Fruit fly (Drosophila melanogaster): Measurements from ENCODE around the gene CG43133.

The CG43133 gene

DNA sequence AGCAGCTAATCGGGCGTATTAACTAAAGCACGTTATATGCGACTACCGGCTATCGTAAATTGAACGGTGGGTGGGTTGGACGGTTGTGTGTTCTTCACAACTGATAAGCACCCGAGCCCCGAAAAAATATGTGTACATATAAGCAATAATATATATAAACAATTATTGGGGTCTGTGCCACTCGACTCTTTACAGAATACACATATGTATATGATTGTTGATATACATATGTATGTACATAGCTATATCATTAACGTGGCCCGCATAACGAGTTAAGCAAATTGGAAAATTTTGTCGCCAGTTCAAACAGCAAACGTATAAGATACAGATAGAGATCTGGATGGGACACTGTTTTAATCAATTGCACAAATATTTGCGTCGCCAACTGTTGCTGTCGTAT is 47.3 kb downstream of the CG43133 start (continued):
- TF ChIP-seq CG18011 (GFP tag; optimal IDR thresholded peaks at IDR 0.05) (no peak), CG8388 (GFP tag; optimal IDR thresholded peaks at IDR 0.05) (no peak), Chrac-16 (GFP tag; optimal IDR thresholded peaks at IDR 0.05) (no peak), CG6765 (GFP tag; optimal IDR thresholded peaks at IDR 0.05) (peak; percentile 59), CG34376 (GFP tag; optimal IDR thresholded peaks at IDR 0.05) (peak; percentile 26), abd-A (tag; optimal IDR thresholded peaks at IDR 0.05) (no peak), CG7372 (GFP tag; IDR thresholded peaks at IDR 0.05) (no peak), HLH4C (GFP tag; IDR thresholded peaks at IDR 0.05; ENCODE audit: partially characterized antibody) (no peak), CG3281 (GFP tag; optimal IDR thresholded peaks at IDR 0.05) (peak; percentile 37), gro (GFP tag; optimal IDR thresholded peaks at IDR 0.05) (no peak), CG32532 (GFP tag; IDR thresholded peaks at IDR 0.05) (no peak), Hmr (GFP tag; optimal IDR thresholded peaks at IDR 0.05) (peak; percentile 67), CG15514 (GFP tag; optimal IDR thresholded peaks at IDR 0.05) (peak; percentile 51), CG16779 (GFP tag; IDR thresholded peaks at IDR 0.05) (no peak), jigr1 (GFP tag; IDR thresholded peaks at IDR 0.05) (no peak), CG6689 (GFP tag; IDR thresholded peaks at IDR 0.05) (no peak), CG2120 (GFP tag; optimal IDR thresholded peaks at IDR 0.05) (no peak), fd64A (GFP tag; optimal IDR thresholded peaks at IDR 0.05) (peak; percentile 35), CG8478 (optimal IDR thresholded peaks at IDR 0.05) (no peak), CG8290 (GFP tag; optimal IDR thresholded peaks at IDR 0.05) (no peak), CG8290 (tag; optimal IDR thresholded peaks at IDR 0.05) (no peak), CG30431 (GFP tag; optimal IDR thresholded peaks at IDR 0.05) (no peak), psq (GFP tag; optimal IDR thresholded peaks at IDR 0.05) (no peak), mam (GFP tag; optimal IDR thresholded peaks at IDR 0.05) (no peak), caup (GFP tag; optimal IDR thresholded peaks at IDR 0.05; ENCODE audit: severe bottlenecking) (peak; percentile 63), CG14710 (tag; optimal IDR thresholded peaks at IDR 0.05) (no peak), lov (optimal IDR thresholded peaks at IDR 0.05) (no peak), lov (GFP tag; IDR thresholded peaks at IDR 0.05) (no peak), HHEX (GFP tag; optimal IDR thresholded peaks at IDR 0.05) (peak; percentile 56), Opbp (GFP tag; IDR thresholded peaks at IDR 0.05; ENCODE audit: partially characterized antibody) (no peak), B-H1 (GFP tag; IDR thresholded peaks at IDR 0.05) (no peak), CG17385 (GFP tag; optimal IDR thresholded peaks at IDR 0.05) (no peak), sens-2 (GFP tag; IDR thresholded peaks at IDR 0.05) (no peak), Scr (GFP tag; IDR thresholded peaks at IDR 0.05; ENCODE audit: partially characterized antibody) (no peak), Tbp (GFP tag; optimal IDR thresholded peaks at IDR 0.05) (no peak), Fer3 (tag; optimal IDR thresholded peaks at IDR 0.05) (peak; percentile 36), eve (GFP tag; optimal IDR thresholded peaks at IDR 0.05) (no peak), CG18619 (GFP tag; optimal IDR thresholded peaks at IDR 0.05) (no peak), CG5180 (GFP tag; optimal IDR thresholded peaks at IDR 0.05) (peak; percentile 8), fd102C (GFP tag; optimal IDR thresholded peaks at IDR 0.05) (no peak), CG11504 (tag; optimal IDR thresholded peaks at IDR 0.05) (no peak), ATbp (GFP tag; optimal IDR thresholded peaks at IDR 0.05) (peak; percentile 62)
